Fruit fly (Drosophila melanogaster): ENCODE measurements around the gene Gnpnat.

Gnpnat gene

DNA sequence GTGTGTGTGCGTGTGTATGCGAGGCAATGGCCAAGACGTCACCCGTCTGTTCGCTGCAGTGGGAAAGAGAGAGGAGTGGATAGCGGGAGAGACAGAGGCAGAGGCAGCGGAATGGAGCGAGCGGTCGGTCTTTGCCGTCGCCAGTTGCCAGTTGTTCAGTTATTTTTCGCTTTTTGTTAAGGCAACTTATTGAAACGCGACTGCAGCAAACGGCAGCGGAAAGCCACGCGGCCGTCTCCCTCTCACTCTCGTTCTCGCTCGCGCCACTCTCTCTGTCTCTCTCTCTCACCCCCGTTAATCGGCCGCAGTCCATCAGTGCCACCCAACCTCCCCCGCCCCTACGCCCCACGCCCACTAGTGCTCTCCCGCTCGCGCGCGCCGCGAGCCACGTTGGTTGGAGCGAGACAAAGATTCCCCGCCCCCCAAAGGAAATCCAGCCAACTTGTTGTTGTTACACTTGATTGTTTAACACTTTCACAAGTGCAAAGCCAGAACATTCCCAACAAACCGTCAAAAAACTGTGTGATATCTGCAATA is 34.8 kb downstream of the Gnpnat start (continued):
- no peak for TF ChIP-seq CG11085 (GFP tag; IDR thresholded peaks at IDR 0.05)
- TF ChIP-seq Jarid2 (GFP tag; optimal IDR thresholded peaks at IDR 0.05), result peak; percentile 96
- peak; percentile 78 for TF ChIP-seq Aef1 (GFP tag; IDR thresholded peaks at IDR 0.05)
- no peak for TF ChIP-seq C15 (GFP tag; IDR thresholded peaks at IDR 0.05)
- TF ChIP-seq danr (GFP tag; IDR thresholded peaks at IDR 0.05), result no peak
- no peak for TF ChIP-seq CG2129 (GFP tag; IDR thresholded peaks at IDR 0.05; ENCODE audit: partially characterized antibody)
- 0 out of 2 replicates have a peak, but pooled peaks have one; percentile 18 for TF ChIP-seq wdn (GFP tag; IDR thresholded peaks at IDR 0.05)
- TF ChIP-seq CG18011 (GFP tag; optimal IDR thresholded peaks at IDR 0.05), result no peak
- TF ChIP-seq H2.0 (GFP tag; IDR thresholded peaks at IDR 0.05), result no peak
- TF ChIP-seq Ets65A (GFP tag), result no peak
- TF ChIP-seq CG3065 (GFP tag; optimal IDR thresholded peaks at IDR 0.05), result peak; percentile 98
- TF ChIP-seq psq (GFP tag; optimal IDR thresholded peaks at IDR 0.05), result peak; percentile 76
- TF ChIP-seq CG34376 (GFP tag; optimal IDR thresholded peaks at IDR 0.05), result peak; percentile 66
- TF ChIP-seq cato (GFP tag; optimal IDR thresholded peaks at IDR 0.05; ENCODE audit: borderline replicate concordance), result no peak
- peak; percentile 14 for TF ChIP-seq odd (GFP tag; optimal IDR thresholded peaks at IDR 0.05)
- no peak for TF ChIP-seq CG1024 (GFP tag; IDR thresholded peaks at IDR 0.05)
- TF ChIP-seq fu2 (GFP tag; optimal IDR thresholded peaks at IDR 0.05), result no peak
- TF ChIP-seq Fer3 (tag; optimal IDR thresholded peaks at IDR 0.05), result no peak
- TF ChIP-seq Hand (GFP tag; optimal IDR thresholded peaks at IDR 0.05), result peak; percentile 75
- peak; percentile 47 for TF ChIP-seq Scr (GFP tag; IDR thresholded peaks at IDR 0.05; ENCODE audit: partially characterized antibody)
- no peak for TF ChIP-seq hth (optimal IDR thresholded peaks at IDR 0.05)
- peak; percentile 6 for TF ChIP-seq CG10209 (GFP tag; optimal IDR thresholded peaks at IDR 0.05)
- no peak for TF ChIP-seq Camta (GFP tag; optimal IDR thresholded peaks at IDR 0.05)
- peak; percentile 86 to 92 for TF ChIP-seq Trl (optimal IDR thresholded peaks at IDR 0.05)
- TF ChIP-seq Trl (GFP tag; optimal IDR thresholded peaks at IDR 0.05), result peak; percentile 34
- no peak for TF ChIP-seq Atf3 (GFP tag; optimal IDR thresholded peaks at IDR 0.05)
- TF ChIP-seq Rx (GFP tag; IDR thresholded peaks at IDR 0.05), result 0 out of 2 replicates have a peak, but pooled peaks have one; percentile 9
- TF ChIP-seq sens (GFP tag), result no peak
- peak in 1 of 2 experiments; percentile 11 for TF ChIP-seq Hr51 (GFP tag; optimal IDR thresholded peaks at IDR 0.05)
- TF ChIP-seq Usf (GFP tag; optimal IDR thresholded peaks at IDR 0.05), result no peak
- no peak for TF ChIP-seq PHDP (tag; optimal IDR thresholded peaks at IDR 0.05)
- no peak for TF ChIP-seq CG16815 (GFP tag; optimal IDR thresholded peaks at IDR 0.05)
- no peak for TF ChIP-seq bcd (GFP tag; optimal IDR thresholded peaks at IDR 0.05)
- TF ChIP-seq Kr (GFP tag; optimal IDR thresholded peaks at IDR 0.05), result no peak
- peak; percentile 22; the same call in 1 of the 2 replicates for TF ChIP-seq Rfx (GFP tag; IDR thresholded peaks at IDR 0.05)
- no peak for TF ChIP-seq CTCF (GFP tag; optimal IDR thresholded peaks at IDR 0.05)
- no peak for TF ChIP-seq Myb (GFP tag; optimal IDR thresholded peaks at IDR 0.05)
- TF ChIP-seq CG7745 (tag; optimal IDR thresholded peaks at IDR 0.05), result no peak
- no peak for TF ChIP-seq Mes4 (GFP tag; optimal IDR thresholded peaks at IDR 0.05)
- TF ChIP-seq ind (GFP tag; optimal IDR thresholded peaks at IDR 0.05), result no peak
- TF ChIP-seq CG7839 (tag; optimal IDR thresholded peaks at IDR 0.05), result no peak
- no peak for TF ChIP-seq emc (GFP tag; optimal IDR thresholded peaks at IDR 0.05)
- no peak for TF ChIP-seq CG3838 (GFP tag; optimal IDR thresholded peaks at IDR 0.05)
- no peak for TF ChIP-seq Ada2b (GFP tag; IDR thresholded peaks at IDR 0.05)
- peak; percentile 11 for TF ChIP-seq pzg (GFP tag; optimal IDR thresholded peaks at IDR 0.05)
- TF ChIP-seq gem (tag; optimal IDR thresholded peaks at IDR 0.05), result no peak
- peak; percentile 41; the same call in 1 of the 2 replicates for TF ChIP-seq nerfin-2 (GFP tag; IDR thresholded peaks at IDR 0.05; ENCODE audit: partially characterized antibody)
- no peak for TF ChIP-seq tll (GFP tag; optimal IDR thresholded peaks at IDR 0.05)
- peak; percentile 35; the same call in 1 of the 3 replicates for TF ChIP-seq knrl (GFP tag; IDR thresholded peaks at IDR 0.05; ENCODE audit: partially characterized antibody)
- no peak for TF ChIP-seq CG18764 (GFP tag; optimal IDR thresholded peaks at IDR 0.05)
- TF ChIP-seq Antp (GFP tag; optimal IDR thresholded peaks at IDR 0.05), result no peak
- peak; percentile 1 for TF ChIP-seq schlank (tag; optimal IDR thresholded peaks at IDR 0.05)
